Worm (Caenorhabditis elegans) whole organism, mixed stage, embryonic: ENCODE data around the gene btb-10.
"Not testable (repeated sequence)": the region's sequence is repeated elsewhere in the genome, so short reads cannot be mapped to it uniquely, and the experiment has no call there.

ENCODE experiments used
- ceh-43 ChIP-seq: fragments of 200-800 bp; sonication (Bioruptor generic); optimal IDR thresholded peaks from 2 replicates; lab custom pipeline; 2018; ENCODE audit warnings: mild to moderate bottlenecking, missing genetic modification characterization, moderate library complexity, missing compliant biosample characterization
- ces-1 ChIP-seq: fragments of 150-350 bp; optimal IDR thresholded peaks from 2 replicates; lab custom pipeline; 2014; ENCODE audit warnings: missing biosample characterization, missing genetic modification reagents, missing genetic modification characterization
- elt-3 ChIP-seq: fragments of 150-350 bp; optimal IDR thresholded peaks from 2 replicates; lab custom pipeline; 2014; ENCODE audit warnings: missing biosample characterization, missing genetic modification characterization
- lin-13 ChIP-seq: fragments of 150-350 bp; optimal IDR thresholded peaks from 2 replicates; lab custom pipeline; 2014; ENCODE audit warnings: missing biosample characterization, missing genetic modification characterization
- mab-5 ChIP-seq: fragments of 150-350 bp; optimal IDR thresholded peaks from 2 replicates; lab custom pipeline; 2014; ENCODE audit warnings: missing biosample characterization, missing genetic modification characterization
- nhr-12 ChIP-seq: fragments of 150-350 bp; optimal IDR thresholded peaks from 2 replicates; lab custom pipeline; 2014; ENCODE audit warnings: missing biosample characterization, missing genetic modification characterization
- nhr-237 ChIP-seq: fragments of 150-350 bp; optimal IDR thresholded peaks from 2 replicates; lab custom pipeline; 2014; ENCODE audit warnings: missing biosample characterization, missing genetic modification characterization
- nhr-28 ChIP-seq: fragments of 150-350 bp; optimal IDR thresholded peaks from 2 replicates; lab custom pipeline; 2014; ENCODE audit warnings: missing biosample characterization, missing genetic modification characterization
- pha-4 ChIP-seq: fragments of 150-350 bp; optimal IDR thresholded peaks from 2 replicates; lab custom pipeline; 2018; ENCODE audit warnings: missing biosample characterization, missing genetic modification reagents, missing genetic modification characterization
- snpc-4 ChIP-seq: fragments of 150-350 bp; optimal IDR thresholded peaks from 2 replicates; lab custom pipeline; 2014; ENCODE audit warnings: missing biosample characterization, missing genetic modification characterization
- unc-39 ChIP-seq: fragments of 150-350 bp; optimal IDR thresholded peaks from 2 replicates; lab custom pipeline; 2014; ENCODE audit warnings: missing biosample characterization, missing genetic modification characterization
- unc-62 ChIP-seq: fragments of 150-350 bp; optimal IDR thresholded peaks from 2 replicates; lab custom pipeline; 2014; ENCODE audit warnings: missing biosample characterization, missing genetic modification reagents, missing genetic modification characterization
- ztf-11 ChIP-seq: fragments of 150-350 bp; optimal IDR thresholded peaks from 2 replicates; lab custom pipeline; 2014; ENCODE audit warnings: missing biosample characterization, missing genetic modification characterization

DNA sequence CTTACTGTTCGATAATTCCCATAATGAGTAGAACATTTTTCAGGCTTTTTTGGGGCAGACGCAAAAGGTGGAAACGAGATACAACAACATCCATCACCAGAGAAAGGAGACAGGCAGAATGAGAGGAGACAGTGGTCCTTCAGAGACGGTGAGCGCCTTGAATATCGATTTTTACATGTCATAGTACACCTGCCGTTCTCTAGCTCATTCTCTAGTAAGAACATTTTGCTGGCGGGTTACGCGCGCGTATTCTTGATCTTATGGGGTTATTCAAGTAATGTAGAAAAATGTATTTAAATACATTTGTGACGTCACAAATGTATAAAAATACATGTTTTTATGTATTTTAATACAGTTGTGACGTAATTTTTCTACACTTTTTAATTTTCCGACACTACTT is 16.7 kb downstream of the btb-10 start, which contains the start of gene fbxb-45:
- TF ChIP-seq lin-13; pha-4 (tag; lab: Kevin White, UChicago); nhr-12; unc-62 (GFP tag; lab: Kevin White, UChicago); ces-1 (GFP tag; lab: Kevin White, UChicago); snpc-4; elt-3; mab-5 (tag; lab: Kevin White, UChicago); nhr-28 (tag; lab: Kevin White, UChicago); ztf-11 (tag; lab: Kevin White, UChicago); ceh-43 (GFP tag; lab: Kevin White, UChicago); unc-39 (tag; lab: Kevin White, UChicago); nhr-237 (tag; lab: Kevin White, UChicago): not testable (repeated sequence)
